Worm (Caenorhabditis elegans) whole organism, late embryonic: ENCODE results near the gene Y71H2AM.6.

Experiments
- C08G9.2 ChIP-seq: sonication (generic microtip); optimal IDR thresholded peaks from 2 replicates; lab custom pipeline; 2016; ENCODE audit warnings: mild to moderate bottlenecking, missing genetic modification characterization, moderate library complexity, missing compliant biosample characterization
- C38D4.7 ChIP-seq: fragments of 200-800 bp; sonication (Bioruptor generic); optimal IDR thresholded peaks from 2 replicates; lab custom pipeline; 2018; ENCODE audit warnings: mild to moderate bottlenecking, missing genetic modification characterization, moderate library complexity, missing compliant biosample characterization
- F13H6.1 ChIP-seq: sonication (generic microtip); optimal IDR thresholded peaks from 2 replicates; lab custom pipeline; 2016; ENCODE audit warnings: missing genetic modification characterization, missing compliant biosample characterization
- K02D7.2 ChIP-seq: sonication (generic microtip); optimal IDR thresholded peaks from 2 replicates; lab custom pipeline; 2017; ENCODE audit warnings: mild to moderate bottlenecking, missing genetic modification characterization, missing compliant biosample characterization
- K09A11.1 ChIP-seq: sonication (generic microtip); optimal IDR thresholded peaks from 2 replicates; lab custom pipeline; 2017; ENCODE audit warnings: antibody characterized with exemption, mild to moderate bottlenecking, missing genetic modification characterization, missing compliant biosample characterization; ENCODE audit not compliant: insufficient read depth
- T23F11.4 ChIP-seq: fragments of 200-800 bp; sonication (Bioruptor generic); optimal IDR thresholded peaks from 2 replicates; lab custom pipeline; 2018; ENCODE audit warnings: mild to moderate bottlenecking, missing genetic modification characterization, missing compliant biosample characterization
- Y22D7AL.16 ChIP-seq: sonication (generic microtip); optimal IDR thresholded peaks from 2 replicates; lab custom pipeline; 2016; ENCODE audit warnings: missing genetic modification characterization, missing compliant biosample characterization
- ahr-1 ChIP-seq: sonication (generic microtip); optimal IDR thresholded peaks from 2 replicates; lab custom pipeline; 2016; ENCODE audit warnings: missing genetic modification characterization, missing compliant biosample characterization
- ceh-19 ChIP-seq: fragments of 200-800 bp; sonication (Bioruptor generic); optimal IDR thresholded peaks from 2 replicates; lab custom pipeline; 2018; ENCODE audit warnings: mild to moderate bottlenecking, missing genetic modification characterization, missing compliant biosample characterization
- ceh-30 ChIP-seq: fragments of 150-350 bp; optimal IDR thresholded peaks from 2 replicates; lab custom pipeline; 2014; ENCODE audit warnings: missing biosample characterization, missing genetic modification characterization
- ceh-34 ChIP-seq: sonication (generic microtip); optimal IDR thresholded peaks from 2 replicates; lab custom pipeline; 2016; ENCODE audit warnings: mild to moderate bottlenecking, missing genetic modification characterization, missing compliant biosample characterization
- ceh-9 ChIP-seq: sonication (generic microtip); optimal IDR thresholded peaks from 2 replicates; lab custom pipeline; 2016; ENCODE audit warnings: mild to moderate bottlenecking, missing genetic modification characterization, inconsistent platforms, missing compliant biosample characterization
- che-1 ChIP-seq: sonication (generic microtip); optimal IDR thresholded peaks from 2 replicates; lab custom pipeline; 2016; ENCODE audit warnings: mild to moderate bottlenecking, missing genetic modification characterization, missing compliant biosample characterization
- elt-4 ChIP-seq: sonication (generic microtip); optimal IDR thresholded peaks from 2 replicates; lab custom pipeline; 2016; ENCODE audit warnings: missing genetic modification characterization, missing compliant biosample characterization
- ets-4 ChIP-seq: sonication (generic microtip); optimal IDR thresholded peaks from 2 replicates; lab custom pipeline; 2016; ENCODE audit warnings: missing genetic modification characterization, missing compliant biosample characterization
- eyg-1 ChIP-seq: sonication (generic microtip); optimal IDR thresholded peaks from 2 replicates; lab custom pipeline; 2016; ENCODE audit warnings: missing genotype, missing genetic modification characterization, missing compliant biosample characterization
- fax-1 ChIP-seq: sonication (generic microtip); optimal IDR thresholded peaks from 2 replicates; lab custom pipeline; 2016; ENCODE audit warnings: missing genotype, missing genetic modification characterization, missing compliant biosample characterization
- fkh-10 ChIP-seq: fragments of 150-350 bp; optimal IDR thresholded peaks from 2 replicates; lab custom pipeline; 2014; ENCODE audit warnings: missing biosample characterization, missing genetic modification reagents, missing genetic modification characterization
- gmeb-2 ChIP-seq: sonication (generic microtip); optimal IDR thresholded peaks from 2 replicates; lab custom pipeline; 2016; ENCODE audit warnings: missing genetic modification characterization, inconsistent platforms, missing compliant biosample characterization
- hlh-6 ChIP-seq: sonication (generic microtip); optimal IDR thresholded peaks from 2 replicates; lab custom pipeline; 2016; ENCODE audit warnings: missing genotype, missing genetic modification characterization, missing compliant biosample characterization
- hlh-8 ChIP-seq: sonication (generic microtip); optimal IDR thresholded peaks from 2 replicates; lab custom pipeline; 2016; ENCODE audit warnings: missing genotype, missing genetic modification characterization, missing compliant biosample characterization
- madf-2 ChIP-seq: sonication (generic microtip); optimal IDR thresholded peaks from 2 replicates; lab custom pipeline; 2017; ENCODE audit warnings: missing genetic modification characterization, missing compliant biosample characterization
- nhr-232 ChIP-seq: sonication (generic microtip); optimal IDR thresholded peaks from 2 replicates; lab custom pipeline; 2016; ENCODE audit warnings: missing genetic modification characterization, missing compliant biosample characterization
- odd-2 ChIP-seq: sonication (generic microtip); optimal IDR thresholded peaks from 2 replicates; lab custom pipeline; 2017; ENCODE audit warnings: antibody characterized with exemption, mild to moderate bottlenecking, missing genetic modification characterization, missing compliant biosample characterization
- pag-3 ChIP-seq: sonication (generic microtip); optimal IDR thresholded peaks from 2 replicates; lab custom pipeline; 2016; ENCODE audit warnings: missing compliant biosample characterization, missing genetic modification characterization, borderline replicate concordance
- pat-9 ChIP-seq: fragments of 200-800 bp; sonication (Bioruptor generic); optimal IDR thresholded peaks from 2 replicates; lab custom pipeline; 2018; ENCODE audit warnings: mild to moderate bottlenecking, missing genetic modification characterization, moderate library complexity, missing compliant biosample characterization
- pax-1 ChIP-seq: fragments of 150-350 bp; optimal IDR thresholded peaks from 2 replicates; lab custom pipeline; 2014; ENCODE audit warnings: missing biosample characterization, missing genetic modification characterization
- pha-2 ChIP-seq: sonication (generic microtip); optimal IDR thresholded peaks from 2 replicates; lab custom pipeline; 2017; ENCODE audit warnings: mild to moderate bottlenecking, missing genetic modification characterization, missing compliant biosample characterization
- pha-4 ChIP-seq: fragments of 150-350 bp; optimal IDR thresholded peaks from 2 replicates; lab custom pipeline; 2018; ENCODE audit warnings: missing biosample characterization, missing genetic modification reagents, missing genetic modification characterization
- rnt-1 ChIP-seq: sonication (generic microtip); optimal IDR thresholded peaks from 2 replicates; lab custom pipeline; 2016; ENCODE audit warnings: missing genetic modification characterization, missing compliant biosample characterization
- sdc-2 ChIP-seq: sonication (generic microtip); optimal IDR thresholded peaks from 2 replicates; lab custom pipeline; 2016; ENCODE audit warnings: missing genotype, missing genetic modification characterization, missing compliant biosample characterization
- sox-2 ChIP-seq: fragments of 200-800 bp; sonication (Bioruptor generic); IDR thresholded peaks from 2 replicates; pipeline ENCODE4 v1.3.6; 2022; ENCODE audit warnings: missing genetic modification reagents, missing genetic modification characterization, missing compliant biosample characterization
- sox-4 ChIP-seq: sonication (generic microtip); optimal IDR thresholded peaks from 2 replicates; lab custom pipeline; 2017; ENCODE audit warnings: mild to moderate bottlenecking, missing genetic modification characterization, inconsistent platforms, missing compliant biosample characterization
- tbx-2 ChIP-seq: sonication (generic microtip); optimal IDR thresholded peaks from 2 replicates; lab custom pipeline; 2016; ENCODE audit warnings: missing genetic modification characterization, missing compliant biosample characterization
- tbx-7 ChIP-seq: sonication (generic microtip); optimal IDR thresholded peaks from 2 replicates; lab custom pipeline; 2016; ENCODE audit warnings: missing genotype, missing genetic modification characterization, missing compliant biosample characterization
- unc-3 ChIP-seq, 2 experiments: fragments of 200-800 bp in 1 of 2; sonication (Bioruptor generic) in 1 of 2; sonication (generic microtip) in 1 of 2; conservative IDR thresholded peaks in 1 of 2; optimal IDR thresholded peaks in 1 of 2; 2 replicates each; pipeline versions ENCODE4 v1.3.6 to Lab custom; 2016 to 2022; ENCODE audit warnings: missing compliant biosample characterization in 2 of 2, missing genetic modification characterization in 2 of 2, missing genetic modification reagents in 1 of 2
- unc-42 ChIP-seq: sonication (generic microtip); optimal IDR thresholded peaks from 2 replicates; lab custom pipeline; 2016; ENCODE audit warnings: missing genotype, missing genetic modification characterization, missing compliant biosample characterization
- unc-55 ChIP-seq: sonication (generic microtip); optimal IDR thresholded peaks from 2 replicates; lab custom pipeline; 2017; ENCODE audit warnings: missing biosample characterization, missing genetic modification reagents, missing genetic modification characterization
- zip-5 ChIP-seq: sonication (generic microtip); optimal IDR thresholded peaks from 2 replicates; lab custom pipeline; 2016; ENCODE audit warnings: missing genetic modification characterization, missing compliant biosample characterization

The Y71H2AM.6 gene

ce11 chrIII:2785840-2786239, 5.0 kb downstream of the Y71H2AM.6 start, which contains the start of gene Y71H2AM.20 (continued):
- TF ChIP-seq K02D7.2 (tag; lab: Kevin White, UChicago) (no peak), odd-2 (tag; lab: Kevin White, UChicago) (no peak), tbx-7 (tag; lab: Kevin White, UChicago) (peak; percentile 40), sdc-2 (tag; lab: Kevin White, UChicago) (no peak), sox-2 (GFP tag; lab: Robert Waterston, UW) (peak; percentile 66), T23F11.4 (GFP tag; lab: Kevin White, UChicago) (no peak), fkh-10 (GFP tag; lab: Kevin White, UChicago) (peak; percentile 76), ahr-1 (peak; percentile 8), eyg-1 (tag; lab: Kevin White, UChicago) (no peak), nhr-232 (tag; lab: Kevin White, UChicago) (no peak), che-1 (tag; lab: Kevin White, UChicago) (no peak), zip-5 (tag; lab: Kevin White, UChicago) (no peak), hlh-8 (no peak), Y22D7AL.16 (tag; lab: Kevin White, UChicago) (no peak), pat-9 (peak; percentile 22), ceh-19 (GFP tag; lab: Kevin White, UChicago) (no peak), ets-4 (tag; lab: Kevin White, UChicago) (peak; percentile 79), F13H6.1 (tag; lab: Kevin White, UChicago) (peak; percentile 13), unc-55 (GFP tag; lab: Kevin White, UChicago) (peak; percentile 50), hlh-6 (tag; lab: Kevin White, UChicago) (no peak), unc-42 (tag; lab: Kevin White, UChicago) (peak; percentile 96), pha-4 (tag; lab: Kevin White, UChicago) (no peak), gmeb-2 (tag; lab: Kevin White, UChicago) (no peak), pag-3 (tag; lab: Kevin White, UChicago) (no peak), elt-4 (no peak), sox-4 (tag; lab: Kevin White, UChicago) (no peak), pax-1 (tag; lab: Kevin White, UChicago) (peak; percentile 62), rnt-1 (peak; percentile 90), tbx-2 (tag; lab: Kevin White, UChicago) (peak; percentile 88), C38D4.7 (GFP tag; lab: Kevin White, UChicago) (no peak), fax-1 (tag; lab: Kevin White, UChicago) (peak; percentile 17), unc-3 (GFP tag; conservative IDR thresholded peaks at IDR 0.05; lab: Robert Waterston, UW) (peak; percentile 39; the same call in 1 of the 2 replicates), unc-3 (tag; optimal IDR thresholded peaks at IDR 0.05; lab: Kevin White, UChicago) (peak; percentile 53)

- TF ChIP-seq ceh-34 (no peak), ceh-19 (GFP tag; lab: Kevin White, UChicago) (no peak), pag-3 (tag; lab: Kevin White, UChicago) (no peak), ceh-9 (no peak), sox-4 (tag; lab: Kevin White, UChicago) (no peak), unc-55 (GFP tag; lab: Kevin White, UChicago) (no peak), pat-9 (no peak), K02D7.2 (tag; lab: Kevin White, UChicago) (no peak), tbx-7 (tag; lab: Kevin White, UChicago) (no peak), Y22D7AL.16 (tag; lab: Kevin White, UChicago) (no peak), pha-2 (tag; lab: Kevin White, UChicago) (no peak), C38D4.7 (GFP tag; lab: Kevin White, UChicago) (no peak), T23F11.4 (GFP tag; lab: Kevin White, UChicago) (no peak), gmeb-2 (tag; lab: Kevin White, UChicago) (no peak), F13H6.1 (tag; lab: Kevin White, UChicago) (no peak), che-1 (tag; lab: Kevin White, UChicago) (no peak)
Observed at ce11 chrIII:2786740-2787139, 5.9 kb downstream of the Y71H2AM.6 start, which contains the start of gene nduc-2. Gene nduc-2 (plus strand): TSS chrIII:2786852.

ce11 chrIII:2787979-2788491, 7.2 kb downstream of the Y71H2AM.6 start, which contains the start of gene tbcc-1:
Gene tbcc-1 (plus strand): TSS chrIII:2788441.
- TF ChIP-seq madf-2, result no peak
- TF ChIP-seq ceh-30, result no peak
- TF ChIP-seq pha-4 (tag; lab: Kevin White, UChicago), result no peak
- TF ChIP-seq C08G9.2 (tag; lab: Kevin White, UChicago), result no peak
- TF ChIP-seq T23F11.4 (GFP tag; lab: Kevin White, UChicago), result no peak
- TF ChIP-seq odd-2 (tag; lab: Kevin White, UChicago), result no peak
- no peak for TF ChIP-seq K09A11.1 (tag; lab: Kevin White, UChicago)
